Worm (Caenorhabditis elegans) whole organism, young adult: ENCODE data around the gene srbc-33.

Experiments used
- C06A6.2 ChIP-seq: fragments of 200-800 bp; sonication (Bioruptor generic); conservative IDR thresholded peaks from 2 replicates; pipeline ENCODE4 v1.3.6; 2022; ENCODE audit warnings: missing genetic modification characterization, missing compliant biosample characterization
- aptf-2 ChIP-seq: fragments of 200-800 bp; sonication (Bioruptor generic); conservative IDR thresholded peaks from 2 replicates; pipeline ENCODE4 v1.3.6; 2022; ENCODE audit warnings: missing genetic modification reagents, missing genetic modification characterization, missing compliant biosample characterization
- lin-35 ChIP-seq, 3 experiments: fragments of 150-350 bp in 2 of 3; sonication (generic microtip) in 1 of 3; optimal IDR thresholded peaks; 2 replicates each; lab custom pipeline; 2014 to 2018; ENCODE audit warnings: missing biosample characterization in 3 of 3, missing genetic modification characterization in 3 of 3, missing genetic modification reagents in 3 of 3
- nfya-1 ChIP-seq: sonication (generic microtip); optimal IDR thresholded peaks from 2 replicates; lab custom pipeline; 2017; ENCODE audit warnings: antibody characterized with exemption, missing compliant biosample characterization, missing genetic modification characterization, borderline replicate concordance; ENCODE audit not compliant: insufficient read depth
- pha-4 ChIP-seq: fragments of 150-350 bp; sonication (generic microtip); optimal IDR thresholded peaks from 2 replicates; lab custom pipeline; 2014; ENCODE audit warnings: missing biosample characterization, missing genetic modification reagents, missing genetic modification characterization
- rec-8 ChIP-seq, 2 experiments: sonication (generic microtip); optimal IDR thresholded peaks; 2 replicates each; lab custom pipeline; 2016; ENCODE audit warnings: mild to moderate bottlenecking in 2 of 2, missing genetic modification characterization in 2 of 2, missing genetic modification reagents in 2 of 2, missing genotype in 2 of 2, missing biosample characterization in 1 of 2, missing compliant biosample characterization in 1 of 2, moderate library complexity in 1 of 2

DNA sequence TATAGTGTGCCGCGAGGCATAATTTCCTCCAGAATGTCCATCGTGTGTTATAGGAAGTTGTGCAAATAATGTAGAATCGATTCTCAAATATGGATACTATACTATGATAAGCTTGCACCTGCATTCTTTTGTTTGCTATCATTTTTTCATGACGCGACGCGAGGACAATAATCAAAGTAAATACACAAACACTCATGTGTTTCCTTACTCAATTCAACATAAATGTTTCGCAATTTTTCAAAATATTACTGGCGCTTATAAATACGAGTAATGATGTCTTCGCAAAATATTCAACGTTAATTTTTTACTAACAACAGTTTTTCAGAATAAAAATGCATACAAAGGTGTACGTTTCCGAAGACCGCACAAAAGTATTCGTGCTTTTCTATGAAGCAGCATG lies 38.7 kb upstream of the srbc-33 start, which contains the start of gene irg-1:
- TF ChIP-seq aptf-2 (GFP tag; lab: Robert Waterston, UW): no peak
- TF ChIP-seq pha-4: no peak
- TF ChIP-seq lin-35 (GFP tag; optimal IDR thresholded peaks at IDR 0.05; lab: Kevin White, UChicago): no peak
- no peak for TF ChIP-seq rec-8 (tag; optimal IDR thresholded peaks at IDR 0.05; lab: Kevin White, UChicago)
- no peak for TF ChIP-seq C06A6.2 (GFP tag; lab: Robert Waterston, UW)
- TF ChIP-seq nfya-1 (tag; lab: Kevin White, UChicago): no peak
